Worm (Caenorhabditis elegans) whole organism, late embryonic: ENCODE measurements around the gene kel-1.
A peak's percentile ranks its signal among the peaks of the same experiment; 100 is the strongest.

ENCODE experiments used
- C08G9.2 ChIP-seq: sonication (generic microtip); optimal IDR thresholded peaks from 2 replicates; lab custom pipeline; 2016; ENCODE audit warnings: mild to moderate bottlenecking, missing genetic modification characterization, moderate library complexity, missing compliant biosample characterization
- C38D4.7 ChIP-seq: fragments of 200-800 bp; sonication (Bioruptor generic); optimal IDR thresholded peaks from 2 replicates; lab custom pipeline; 2018; ENCODE audit warnings: mild to moderate bottlenecking, missing genetic modification characterization, moderate library complexity, missing compliant biosample characterization
- F13H6.1 ChIP-seq: sonication (generic microtip); optimal IDR thresholded peaks from 2 replicates; lab custom pipeline; 2016; ENCODE audit warnings: missing genetic modification characterization, missing compliant biosample characterization
- K09A11.1 ChIP-seq: sonication (generic microtip); optimal IDR thresholded peaks from 2 replicates; lab custom pipeline; 2017; ENCODE audit warnings: antibody characterized with exemption, mild to moderate bottlenecking, missing genetic modification characterization, missing compliant biosample characterization; ENCODE audit not compliant: insufficient read depth
- T23F11.4 ChIP-seq: fragments of 200-800 bp; sonication (Bioruptor generic); optimal IDR thresholded peaks from 2 replicates; lab custom pipeline; 2018; ENCODE audit warnings: mild to moderate bottlenecking, missing genetic modification characterization, missing compliant biosample characterization
- Y22D7AL.16 ChIP-seq: sonication (generic microtip); optimal IDR thresholded peaks from 2 replicates; lab custom pipeline; 2016; ENCODE audit warnings: missing genetic modification characterization, missing compliant biosample characterization
- ama-1 ChIP-seq: fragments of 150-350 bp; optimal IDR thresholded peaks from 2 replicates; lab custom pipeline; 2014
- ceh-18 ChIP-seq: sonication (generic microtip); optimal IDR thresholded peaks from 2 replicates; lab custom pipeline; 2016; ENCODE audit warnings: missing genetic modification characterization, missing compliant biosample characterization
- ceh-24 ChIP-seq: sonication (generic microtip); optimal IDR thresholded peaks from 2 replicates; lab custom pipeline; 2016; ENCODE audit warnings: mild to moderate bottlenecking, missing genetic modification characterization, missing compliant biosample characterization
- ceh-31 ChIP-seq: sonication (generic microtip); optimal IDR thresholded peaks from 2 replicates; lab custom pipeline; 2016; ENCODE audit warnings: missing genetic modification characterization, missing compliant biosample characterization
- ceh-34 ChIP-seq: sonication (generic microtip); optimal IDR thresholded peaks from 2 replicates; lab custom pipeline; 2016; ENCODE audit warnings: mild to moderate bottlenecking, missing genetic modification characterization, missing compliant biosample characterization
- ceh-6 ChIP-seq: fragments of 200-800 bp; sonication (Bioruptor generic); optimal IDR thresholded peaks from 2 replicates; lab custom pipeline; 2018; ENCODE audit warnings: mild to moderate bottlenecking, missing genetic modification characterization, missing compliant biosample characterization
- ceh-9 ChIP-seq: sonication (generic microtip); optimal IDR thresholded peaks from 2 replicates; lab custom pipeline; 2016; ENCODE audit warnings: mild to moderate bottlenecking, missing genetic modification characterization, inconsistent platforms, missing compliant biosample characterization
- che-1 ChIP-seq: sonication (generic microtip); optimal IDR thresholded peaks from 2 replicates; lab custom pipeline; 2016; ENCODE audit warnings: mild to moderate bottlenecking, missing genetic modification characterization, missing compliant biosample characterization
- dmd-4 ChIP-seq: sonication (generic microtip); optimal IDR thresholded peaks from 2 replicates; lab custom pipeline; 2016; ENCODE audit warnings: borderline replicate concordance, missing genetic modification characterization, missing compliant biosample characterization
- dve-1 ChIP-seq: sonication (generic microtip); optimal IDR thresholded peaks from 2 replicates; lab custom pipeline; 2017; ENCODE audit warnings: antibody characterized with exemption, mild to moderate bottlenecking, missing genetic modification characterization, missing compliant biosample characterization
- elt-2 ChIP-seq: sonication (generic microtip); optimal IDR thresholded peaks from 2 replicates; lab custom pipeline; 2016; ENCODE audit warnings: missing genetic modification reagents, missing genetic modification characterization, missing compliant biosample characterization
- ets-4 ChIP-seq: sonication (generic microtip); optimal IDR thresholded peaks from 2 replicates; lab custom pipeline; 2016; ENCODE audit warnings: missing genetic modification characterization, missing compliant biosample characterization
- eyg-1 ChIP-seq: sonication (generic microtip); optimal IDR thresholded peaks from 2 replicates; lab custom pipeline; 2016; ENCODE audit warnings: missing genotype, missing genetic modification characterization, missing compliant biosample characterization
- fax-1 ChIP-seq: sonication (generic microtip); optimal IDR thresholded peaks from 2 replicates; lab custom pipeline; 2016; ENCODE audit warnings: missing genotype, missing genetic modification characterization, missing compliant biosample characterization
- fkh-10 ChIP-seq: fragments of 150-350 bp; optimal IDR thresholded peaks from 2 replicates; lab custom pipeline; 2014; ENCODE audit warnings: missing biosample characterization, missing genetic modification reagents, missing genetic modification characterization
- fkh-6 ChIP-seq: sonication (generic microtip); optimal IDR thresholded peaks from 2 replicates; lab custom pipeline; 2016; ENCODE audit warnings: missing genetic modification characterization, missing compliant biosample characterization
- lim-6 ChIP-seq: sonication (generic microtip); optimal IDR thresholded peaks from 2 replicates; lab custom pipeline; 2016; ENCODE audit warnings: missing genetic modification characterization, missing compliant biosample characterization
- madf-2 ChIP-seq: sonication (generic microtip); optimal IDR thresholded peaks from 2 replicates; lab custom pipeline; 2017; ENCODE audit warnings: missing genetic modification characterization, missing compliant biosample characterization
- mec-3 ChIP-seq: sonication (generic microtip); optimal IDR thresholded peaks from 2 replicates; lab custom pipeline; 2016; ENCODE audit warnings: borderline replicate concordance, missing genetic modification characterization, missing compliant biosample characterization
- nfya-1 ChIP-seq: sonication (generic microtip); optimal IDR thresholded peaks from 2 replicates; lab custom pipeline; 2017; ENCODE audit warnings: missing genetic modification characterization, mild to moderate bottlenecking, missing compliant biosample characterization, antibody characterized with exemption, moderate library complexity
- nhr-232 ChIP-seq: sonication (generic microtip); optimal IDR thresholded peaks from 2 replicates; lab custom pipeline; 2016; ENCODE audit warnings: missing genetic modification characterization, missing compliant biosample characterization
- npax-4 ChIP-seq: sonication (generic microtip); optimal IDR thresholded peaks from 2 replicates; lab custom pipeline; 2016; ENCODE audit warnings: missing genetic modification characterization, missing compliant biosample characterization
- odd-2 ChIP-seq: sonication (generic microtip); optimal IDR thresholded peaks from 2 replicates; lab custom pipeline; 2017; ENCODE audit warnings: antibody characterized with exemption, mild to moderate bottlenecking, missing genetic modification characterization, missing compliant biosample characterization
- pag-3 ChIP-seq: sonication (generic microtip); optimal IDR thresholded peaks from 2 replicates; lab custom pipeline; 2016; ENCODE audit warnings: missing compliant biosample characterization, missing genetic modification characterization, borderline replicate concordance
- pat-9 ChIP-seq: fragments of 200-800 bp; sonication (Bioruptor generic); optimal IDR thresholded peaks from 2 replicates; lab custom pipeline; 2018; ENCODE audit warnings: mild to moderate bottlenecking, missing genetic modification characterization, moderate library complexity, missing compliant biosample characterization
- pax-1 ChIP-seq: fragments of 150-350 bp; optimal IDR thresholded peaks from 2 replicates; lab custom pipeline; 2014; ENCODE audit warnings: missing biosample characterization, missing genetic modification characterization
- pha-2 ChIP-seq: sonication (generic microtip); optimal IDR thresholded peaks from 2 replicates; lab custom pipeline; 2017; ENCODE audit warnings: mild to moderate bottlenecking, missing genetic modification characterization, missing compliant biosample characterization
- pha-4 ChIP-seq: fragments of 150-350 bp; optimal IDR thresholded peaks from 2 replicates; lab custom pipeline; 2018; ENCODE audit warnings: missing biosample characterization, missing genetic modification reagents, missing genetic modification characterization
- pqm-1 ChIP-seq: sonication (generic microtip); optimal IDR thresholded peaks from 2 replicates; lab custom pipeline; 2016; ENCODE audit warnings: missing genetic modification characterization, missing compliant biosample characterization
- rnt-1 ChIP-seq: sonication (generic microtip); optimal IDR thresholded peaks from 2 replicates; lab custom pipeline; 2016; ENCODE audit warnings: missing genetic modification characterization, missing compliant biosample characterization
- sdc-2 ChIP-seq: sonication (generic microtip); optimal IDR thresholded peaks from 2 replicates; lab custom pipeline; 2016; ENCODE audit warnings: missing genotype, missing genetic modification characterization, missing compliant biosample characterization
- sox-4 ChIP-seq: sonication (generic microtip); optimal IDR thresholded peaks from 2 replicates; lab custom pipeline; 2017; ENCODE audit warnings: mild to moderate bottlenecking, missing genetic modification characterization, inconsistent platforms, missing compliant biosample characterization
- tbx-2 ChIP-seq: sonication (generic microtip); optimal IDR thresholded peaks from 2 replicates; lab custom pipeline; 2016; ENCODE audit warnings: missing genetic modification characterization, missing compliant biosample characterization
- tbx-7 ChIP-seq: sonication (generic microtip); optimal IDR thresholded peaks from 2 replicates; lab custom pipeline; 2016; ENCODE audit warnings: missing genotype, missing genetic modification characterization, missing compliant biosample characterization
- ttx-3 ChIP-seq: sonication (generic microtip); optimal IDR thresholded peaks from 2 replicates; lab custom pipeline; 2016; ENCODE audit warnings: missing genetic modification reagents, missing genetic modification characterization, missing compliant biosample characterization
- unc-3 ChIP-seq, 2 experiments: fragments of 200-800 bp in 1 of 2; sonication (Bioruptor generic) in 1 of 2; sonication (generic microtip) in 1 of 2; conservative IDR thresholded peaks in 1 of 2; optimal IDR thresholded peaks in 1 of 2; 2 replicates each; pipeline versions ENCODE4 v1.3.6 to Lab custom; 2016 to 2022; ENCODE audit warnings: missing compliant biosample characterization in 2 of 2, missing genetic modification characterization in 2 of 2, missing genetic modification reagents in 1 of 2
- unc-86 ChIP-seq: sonication (generic microtip); optimal IDR thresholded peaks from 2 replicates; lab custom pipeline; 2016; ENCODE audit warnings: missing genetic modification characterization, missing compliant biosample characterization
- zip-5 ChIP-seq: sonication (generic microtip); optimal IDR thresholded peaks from 2 replicates; lab custom pipeline; 2016; ENCODE audit warnings: missing genetic modification characterization, missing compliant biosample characterization
- ztf-16 ChIP-seq: sonication (generic microtip); optimal IDR thresholded peaks from 2 replicates; lab custom pipeline; 2017; ENCODE audit warnings: missing genetic modification characterization, missing compliant biosample characterization

Gene kel-1

DNA sequence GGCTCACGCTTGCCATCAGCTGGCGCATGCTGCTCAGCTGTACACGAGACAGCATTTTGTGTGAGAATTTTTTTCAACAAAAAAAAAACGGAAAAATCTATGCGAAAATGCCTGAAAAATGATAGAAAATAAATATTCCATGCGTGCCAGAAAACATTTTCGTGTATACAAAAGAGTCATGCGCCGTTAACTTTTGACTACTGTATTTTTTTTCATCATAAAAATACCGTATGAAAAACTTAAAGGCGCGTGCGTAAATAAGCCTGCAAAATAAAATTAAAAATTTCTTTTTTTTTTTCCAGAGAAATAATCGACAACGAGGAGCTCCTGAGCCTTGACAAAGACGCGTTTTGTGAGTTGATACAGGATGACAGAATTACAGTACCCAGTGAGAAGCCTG is 1.2 kb downstream of the kel-1 start:
- no peak for TF ChIP-seq madf-2 (tag; lab: Kevin White, UChicago)
- no peak for TF ChIP-seq sox-4 (tag; lab: Kevin White, UChicago)
- no peak for TF ChIP-seq dmd-4 (tag; lab: Kevin White, UChicago)
- TF ChIP-seq fkh-6 (tag; lab: Kevin White, UChicago), result no peak
- TF ChIP-seq zip-5 (tag; lab: Kevin White, UChicago), result no peak
- no peak for TF ChIP-seq eyg-1
- no peak for TF ChIP-seq lim-6 (tag; lab: Kevin White, UChicago)
- TF ChIP-seq tbx-7 (tag; lab: Kevin White, UChicago), result no peak
- TF ChIP-seq pax-1 (tag; lab: Kevin White, UChicago), result no peak

DNA sequence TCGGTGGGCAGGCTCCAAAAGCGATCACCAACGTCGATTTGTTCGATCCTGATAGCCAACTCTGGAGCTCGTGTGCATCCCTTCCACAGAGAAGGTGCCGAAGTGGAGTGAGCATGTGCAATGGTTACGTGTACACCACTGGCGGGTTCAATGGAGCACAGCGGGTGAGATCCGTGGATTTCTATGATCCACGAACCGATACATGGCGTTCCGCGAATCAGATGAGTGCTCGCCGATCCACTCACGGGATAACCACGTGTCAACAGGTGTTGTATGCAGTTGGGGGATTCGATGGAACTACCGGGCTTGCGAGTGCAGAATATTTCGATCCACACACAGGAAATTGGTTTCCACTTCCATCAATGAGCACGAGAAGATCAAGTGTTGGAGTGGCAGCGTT is 2.1 kb downstream of the kel-1 start:
- no peak for TF ChIP-seq rnt-1 (tag; lab: Kevin White, UChicago)
- TF ChIP-seq dve-1 (tag; lab: Kevin White, UChicago), result no peak
- no peak for TF ChIP-seq lim-6 (tag; lab: Kevin White, UChicago)
- TF ChIP-seq ceh-24, result no peak
- no peak for TF ChIP-seq madf-2 (tag; lab: Kevin White, UChicago)
- TF ChIP-seq pag-3 (tag; lab: Kevin White, UChicago), result no peak
- no peak for TF ChIP-seq ama-1
- no peak for TF ChIP-seq K09A11.1 (tag; lab: Kevin White, UChicago)
- TF ChIP-seq npax-4 (tag; lab: Kevin White, UChicago), result no peak
- no peak for TF ChIP-seq C08G9.2 (tag; lab: Kevin White, UChicago)

DNA sequence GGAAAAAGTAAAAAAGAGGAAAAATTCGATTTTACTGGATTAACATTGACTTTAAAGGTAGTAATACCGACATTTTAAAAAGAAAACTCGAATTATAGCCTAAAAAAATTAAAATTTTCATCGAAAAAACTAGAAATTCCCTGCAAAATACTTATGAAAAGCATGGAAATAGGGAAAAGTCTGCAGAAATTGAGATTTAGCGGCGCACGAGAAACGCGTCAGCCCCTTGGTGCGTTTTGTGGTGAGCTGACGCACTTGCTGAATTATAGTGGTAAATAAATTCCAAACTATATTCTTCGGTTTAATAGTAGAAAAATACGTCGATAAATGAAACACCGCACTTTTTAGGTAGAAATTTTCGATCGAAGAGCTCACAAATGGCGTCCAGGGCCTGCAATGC is 5.7 kb downstream of the kel-1 start:
- TF ChIP-seq ztf-16 (tag; lab: Kevin White, UChicago) (peak; percentile 1), pax-1 (tag; lab: Kevin White, UChicago) (no peak), odd-2 (tag; lab: Kevin White, UChicago) (no peak), ets-4 (tag; lab: Kevin White, UChicago) (no peak), mec-3 (tag; lab: Kevin White, UChicago) (no peak), nfya-1 (tag; lab: Kevin White, UChicago) (peak; percentile 37), pat-9 (tag; lab: Kevin White, UChicago) (peak; percentile 25), T23F11.4 (no peak), elt-2 (no peak), ceh-9 (tag; lab: Kevin White, UChicago) (no peak), madf-2 (tag; lab: Kevin White, UChicago) (no peak), tbx-2 (tag; lab: Kevin White, UChicago) (peak; percentile 14), pqm-1 (tag; lab: Kevin White, UChicago) (no peak), ttx-3 (tag; lab: Kevin White, UChicago) (no peak), fax-1 (tag; lab: Kevin White, UChicago) (no peak), C38D4.7 (GFP tag; lab: Kevin White, UChicago) (no peak), sox-4 (tag; lab: Kevin White, UChicago) (peak; percentile 22), che-1 (tag; lab: Kevin White, UChicago) (peak; percentile 8), ceh-31 (tag; lab: Kevin White, UChicago) (peak; percentile 56), unc-3 (GFP tag; conservative IDR thresholded peaks at IDR 0.05; lab: Robert Waterston, UW) (no peak), unc-3 (tag; optimal IDR thresholded peaks at IDR 0.05; lab: Kevin White, UChicago) (no peak), fkh-10 (GFP tag; lab: Kevin White, UChicago) (no peak), Y22D7AL.16 (tag; lab: Kevin White, UChicago) (no peak), pha-4 (tag; lab: Kevin White, UChicago) (no peak), unc-86 (tag; lab: Kevin White, UChicago) (peak; percentile 18), ceh-18 (tag; lab: Kevin White, UChicago) (peak; percentile 14), ceh-34 (tag; lab: Kevin White, UChicago) (no peak), eyg-1 (no peak), pha-2 (tag; lab: Kevin White, UChicago) (no peak), rnt-1 (tag; lab: Kevin White, UChicago) (peak; percentile 18), fkh-6 (tag; lab: Kevin White, UChicago) (no peak), ceh-6 (GFP tag; lab: Kevin White, UChicago) (peak; percentile 1), F13H6.1 (tag; lab: Kevin White, UChicago) (no peak), sdc-2 (tag; lab: Kevin White, UChicago) (no peak), nhr-232 (tag; lab: Kevin White, UChicago) (no peak)
